Fruit fly (Drosophila melanogaster) S2 (cell line): Measurements from ENCODE around the gene ckd.

Experiments used
- CG8478 ChIP-seq: fragments of >200 bp; optimal IDR thresholded peaks from 2 replicates; lab custom pipeline; 2018
- CTCF ChIP-seq, 2 experiments: fragments of >200 bp; optimal IDR thresholded peaks; 2 replicates each; lab custom pipeline; 2018

- TF ChIP-seq CG8478 (lab: Kevin White, UChicago), result no peak
- no peak for TF ChIP-seq CTCF (optimal IDR thresholded peaks at IDR 0.05; lab: Kevin White, UChicago)
These were observed 10.5 kb downstream of the ckd start, which contains the start of gene CG34265 for dm6 chr3L:3268161-3268560.
